Fruit fly (Drosophila melanogaster) whole organism, embryonic: ENCODE measurements around the gene Polr3E.

Source experiments
- Adf1 ChIP-seq: fragments of 200-800 bp; sonication (Bioruptor generic); IDR thresholded peaks from 2 replicates; pipeline ENCODE4 v1.3.6; 2022; ENCODE audit warnings: missing biosample characterization, missing genetic modification characterization
- Awh ChIP-seq: fragments of 200-800 bp; sonication (Bioruptor generic); IDR thresholded peaks from 2 replicates; pipeline ENCODE4, ENCODE4 v1.3.6; 2022; ENCODE audit warnings: missing biosample characterization, missing genetic modification characterization
- B-H2 ChIP-seq: fragments of 200-800 bp; sonication (Bioruptor generic); optimal IDR thresholded peaks from 2 replicates; lab custom pipeline; 2018; ENCODE audit warnings: missing biosample characterization, mild to moderate bottlenecking, missing genetic modification characterization
- CG10321 ChIP-seq: fragments of 200-800 bp; sonication (Bioruptor generic); IDR thresholded peaks from 2 replicates; pipeline ENCODE4 v1.3.6; 2022; ENCODE audit warnings: missing biosample characterization, missing genetic modification characterization
- CG13894 ChIP-seq: fragments of 200-800 bp; sonication (Bioruptor generic); optimal IDR thresholded peaks from 3 replicates; lab custom pipeline; 2018; ENCODE audit warnings: missing biosample characterization, mild to moderate bottlenecking, missing genetic modification characterization, moderate library complexity
- CG17328 ChIP-seq: fragments of 200-800 bp; sonication (Bioruptor generic); IDR thresholded peaks from 2 replicates; pipeline ENCODE4 v1.3.6; 2022; ENCODE audit warnings: missing biosample characterization, missing genetic modification characterization
- CG17359 ChIP-seq: fragments of 200-800 bp; sonication (Bioruptor generic); optimal IDR thresholded peaks from 3 replicates; lab custom pipeline; 2018; ENCODE audit warnings: missing biosample characterization, mild to moderate bottlenecking, missing genetic modification characterization, moderate library complexity
- CG30431 ChIP-seq: fragments of 200-800 bp; sonication (Bioruptor generic); optimal IDR thresholded peaks from 2 replicates; lab custom pipeline; 2017; ENCODE audit warnings: missing biosample characterization, missing genetic modification characterization
- CG3163 ChIP-seq: fragments of 200-800 bp; sonication (Bioruptor generic); optimal IDR thresholded peaks from 3 replicates; lab custom pipeline; 2016; ENCODE audit warnings: missing biosample characterization, missing genetic modification characterization
- CG34422 ChIP-seq: fragments of 200-800 bp; sonication (Bioruptor generic); IDR thresholded peaks from 3 replicates; pipeline ENCODE4 v1.3.6; 2022; ENCODE audit warnings: missing biosample characterization, missing genetic modification characterization
- CG3995 ChIP-seq: fragments of 200-800 bp; sonication (Bioruptor generic); optimal IDR thresholded peaks from 3 replicates; lab custom pipeline; 2016; ENCODE audit warnings: missing biosample characterization, missing genetic modification characterization
- CG6175 ChIP-seq: fragments of 200-800 bp; sonication (Bioruptor generic); IDR thresholded peaks from 3 replicates; pipeline ENCODE4 v1.3.6; 2022; ENCODE audit warnings: missing biosample characterization, missing genetic modification characterization
- CG6254 ChIP-seq: fragments of 200-800 bp; sonication (Bioruptor generic); optimal IDR thresholded peaks from 3 replicates; lab custom pipeline; 2017; ENCODE audit warnings: mild to moderate bottlenecking, missing biosample characterization, missing genetic modification reagents, missing genetic modification characterization
- CG8281 ChIP-seq: fragments of 200-800 bp; sonication (Bioruptor generic); optimal IDR thresholded peaks from 2 replicates; lab custom pipeline; 2018; ENCODE audit warnings: missing biosample characterization, mild to moderate bottlenecking, missing genetic modification characterization, moderate library complexity
- Hr78 ChIP-seq, 2 experiments: fragments of 200-800 bp in 1 of 2; fragments of >200 bp in 1 of 2; sonication (Bioruptor generic) in 1 of 2; optimal IDR thresholded peaks; 2 replicates each; lab custom pipeline; 2017 to 2019; ENCODE audit warnings: missing biosample characterization in 2 of 2, missing genetic modification characterization in 2 of 2, mild to moderate bottlenecking in 1 of 2, moderate library complexity in 1 of 2
- MTF-1 ChIP-seq: fragments of 200-800 bp; sonication (Bioruptor generic); optimal IDR thresholded peaks from 2 replicates; lab custom pipeline; 2018; ENCODE audit warnings: missing biosample characterization, mild to moderate bottlenecking, missing genetic modification characterization, borderline replicate concordance
- Med ChIP-seq: fragments of 200-800 bp; sonication (Bioruptor generic); peaks from one replicate; lab custom pipeline; 2016; ENCODE audit warnings: missing biosample characterization, missing genetic modification characterization, mild to moderate bottlenecking, inconsistent platforms, moderate library complexity
- Scr ChIP-seq: fragments of 200-800 bp; sonication (Bioruptor generic); IDR thresholded peaks from 2 replicates; pipeline ENCODE4 v1.3.6; 2022; ENCODE audit warnings: missing biosample characterization, missing genetic modification characterization; ENCODE audit not compliant: partially characterized antibody
- Xrp1 ChIP-seq: fragments of 200-800 bp; sonication (Bioruptor generic); IDR thresholded peaks from 2 replicates; pipeline ENCODE4 v1.3.6; 2022; ENCODE audit warnings: missing biosample characterization, missing genetic modification characterization
- chinmo ChIP-seq: fragments of 200-800 bp; sonication (Bioruptor generic); IDR thresholded peaks from 4 replicates; pipeline ENCODE4 v1.3.6; 2022; ENCODE audit warnings: missing biosample characterization, missing genetic modification characterization; ENCODE audit not compliant: partially characterized antibody
- crol ChIP-seq: fragments of 200-800 bp; sonication (Bioruptor generic); IDR thresholded peaks from 2 replicates; pipeline ENCODE4 v1.3.6; 2022; ENCODE audit warnings: missing biosample characterization, missing genetic modification characterization
- crp ChIP-seq, 2 experiments: fragments of 200-800 bp; sonication (Bioruptor generic); optimal IDR thresholded peaks; 2 replicates in 1 of 2; 3 replicates in 1 of 2; lab custom pipeline; 2017; ENCODE audit warnings: missing biosample characterization in 2 of 2, missing genetic modification characterization in 2 of 2, mild to moderate bottlenecking in 1 of 2, moderate library complexity in 1 of 2
- ewg ChIP-seq: fragments of 200-800 bp; sonication (Bioruptor generic); optimal IDR thresholded peaks from 3 replicates; lab custom pipeline; 2017; ENCODE audit warnings: mild to moderate bottlenecking, missing biosample characterization, missing genetic modification reagents, missing genetic modification characterization
- fd96Cb ChIP-seq: fragments of 200-800 bp; sonication (Bioruptor generic); optimal IDR thresholded peaks from 2 replicates; lab custom pipeline; 2018; ENCODE audit warnings: missing biosample characterization, mild to moderate bottlenecking, missing genetic modification characterization, moderate library complexity
- grau ChIP-seq: fragments of 200-800 bp; optimal IDR thresholded peaks from 3 replicates; lab custom pipeline; 2019; ENCODE audit warnings: missing biosample characterization, mild to moderate bottlenecking, missing genetic modification characterization, moderate library complexity
- gro ChIP-seq: fragments of 200-800 bp; sonication (Bioruptor generic); optimal IDR thresholded peaks from 2 replicates; lab custom pipeline; 2016; ENCODE audit warnings: missing biosample characterization, missing genetic modification characterization
- hbn ChIP-seq: fragments of 200-800 bp; sonication (Bioruptor generic); IDR thresholded peaks from 2 replicates; pipeline ENCODE4 v1.3.6; 2022; ENCODE audit warnings: missing biosample characterization, missing genetic modification characterization; ENCODE audit not compliant: partially characterized antibody
- lab ChIP-seq: fragments of 200-800 bp; sonication (Bioruptor generic); optimal IDR thresholded peaks from 3 replicates; lab custom pipeline; 2017; ENCODE audit warnings: missing biosample characterization, missing genetic modification characterization, mild to moderate bottlenecking, moderate library complexity, missing genetic modification reagents
- mld ChIP-seq: fragments of 200-800 bp; sonication (Bioruptor generic); IDR thresholded peaks from 3 replicates; pipeline ENCODE4 v1.3.6; 2022; ENCODE audit warnings: missing biosample characterization, missing genetic modification characterization; ENCODE audit not compliant: partially characterized antibody
- nau ChIP-seq: fragments of 200-800 bp; sonication (Bioruptor generic); optimal IDR thresholded peaks from 3 replicates; lab custom pipeline; 2017; ENCODE audit warnings: missing biosample characterization, mild to moderate bottlenecking, missing genetic modification characterization, missing genetic modification reagents
- phol ChIP-seq: fragments of 200-800 bp; sonication (Bioruptor generic); optimal IDR thresholded peaks from 3 replicates; lab custom pipeline; 2018; ENCODE audit warnings: missing biosample characterization, mild to moderate bottlenecking, missing genetic modification characterization, moderate library complexity
- sd ChIP-seq: fragments of 200-800 bp; sonication (Bioruptor generic); optimal IDR thresholded peaks from 3 replicates; lab custom pipeline; 2018; ENCODE audit warnings: missing biosample characterization, mild to moderate bottlenecking, missing genetic modification characterization, moderate library complexity
- so ChIP-seq: fragments of 200-800 bp; sonication (Bioruptor generic); IDR thresholded peaks from 3 replicates; pipeline ENCODE4 v1.3.6; 2022; ENCODE audit warnings: missing biosample characterization, missing genetic modification characterization
- vfl ChIP-seq: fragments of 200-800 bp; sonication (Bioruptor generic); optimal IDR thresholded peaks from 2 replicates; lab custom pipeline; 2016; ENCODE audit warnings: missing biosample characterization, missing genetic modification characterization
- yki ChIP-seq: fragments of >200 bp; optimal IDR thresholded peaks from 3 replicates; lab custom pipeline; 2018
- zen2 ChIP-seq: fragments of 200-800 bp; sonication (Bioruptor generic); IDR thresholded peaks from 3 replicates; pipeline ENCODE4 v1.3.6; 2022; ENCODE audit warnings: missing biosample characterization, missing genetic modification characterization; ENCODE audit not compliant: partially characterized antibody

The Polr3E gene

dm6 chr3L:21023364-21023763, 8.3 kb upstream of the Polr3E start (continued):
- TF ChIP-seq nau (GFP tag; lab: Kevin White, UChicago) (no peak), ewg (GFP tag; lab: Kevin White, UChicago) (no peak), hbn (GFP tag; lab: Robert Waterston, UW) (peak; percentile 22; the same call in 1 of the 2 replicates), CG10321 (peak; percentile 45; the same call in 1 of the 2 replicates), phol (tag; lab: Kevin White, UChicago) (no peak), Adf1 (GFP tag; lab: Robert Waterston, UW) (peak; percentile 22; the same call in 1 of the 2 replicates), Scr (GFP tag; lab: Robert Waterston, UW) (no peak), sd (tag; lab: Kevin White, UChicago) (peak; percentile 46), so (GFP tag; lab: Robert Waterston, UW) (no peak), CG30431 (GFP tag; lab: Kevin White, UChicago) (no peak), B-H2 (GFP tag; lab: Kevin White, UChicago) (no peak), gro (GFP tag; lab: Kevin White, UChicago) (no peak), CG6254 (GFP tag; lab: Kevin White, UChicago) (no peak), CG34422 (GFP tag; lab: Robert Waterston, UW) (peak; percentile 14; the same call in 1 of the 3 replicates), CG3163 (peak; percentile 96), zen2 (peak; percentile 67; the same call in 2 of the 3 replicates)

- peak; percentile 83 for TF ChIP-seq CG13894
- no peak for TF ChIP-seq yki (lab: Kevin White, UChicago)
- TF ChIP-seq CG6175: peak; percentile 59; the same call in 1 of the 3 replicates
- no peak for TF ChIP-seq Hr78 (GFP tag; optimal IDR thresholded peaks at IDR 0.05; lab: Kevin White, UChicago)
- no peak for TF ChIP-seq chinmo (GFP tag; lab: Robert Waterston, UW)
- TF ChIP-seq CG3995 (GFP tag; lab: Kevin White, UChicago): peak; percentile 62
- TF ChIP-seq Awh (GFP tag; lab: Robert Waterston, UW): peak; percentile 49; the same call in 1 of the 2 replicates
- TF ChIP-seq CG17328 (GFP tag; lab: Robert Waterston, UW): no peak
- peak; percentile 72 for TF ChIP-seq grau (tag; lab: Kevin White, UChicago)
- no peak for TF ChIP-seq CG17359 (tag; lab: Kevin White, UChicago)
- TF ChIP-seq fd96Cb (tag; lab: Kevin White, UChicago): no peak
Measured at dm6 chr3L:21023795-21024194, 7.8 kb upstream of the Polr3E start.

- TF ChIP-seq Xrp1 (GFP tag; lab: Robert Waterston, UW) (0 out of 2 replicates have a peak, but pooled peaks have one; percentile 6), CG8281 (tag; lab: Kevin White, UChicago) (no peak), crol (GFP tag; lab: Robert Waterston, UW) (peak; percentile 75), crp (GFP tag; optimal IDR thresholded peaks at IDR 0.05; lab: Kevin White, UChicago) (peak in 1 of 2 experiments; percentile 1), lab (GFP tag; lab: Kevin White, UChicago) (peak; percentile 26), MTF-1 (GFP tag; lab: Kevin White, UChicago) (no peak), mld (GFP tag; lab: Robert Waterston, UW) (peak; percentile 13; the same call in 1 of the 3 replicates), Med (GFP tag; lab: Kevin White, UChicago) (peak; percentile 47), vfl (GFP tag; lab: Kevin White, UChicago) (no peak)
Measured at dm6 chr3L:21024563-21024962, 7.1 kb upstream of the Polr3E start.
